Fruit fly (Drosophila melanogaster) whole organism, embryonic: ENCODE data around the gene CG3008.

Experiments
- Bdp1 ChIP-seq: fragments of 200-800 bp; sonication (Bioruptor generic); optimal IDR thresholded peaks from 3 replicates; lab custom pipeline; 2016; ENCODE audit warnings: missing biosample characterization, missing genetic modification characterization
- CG12236 ChIP-seq: fragments of 200-800 bp; sonication (Bioruptor generic); optimal IDR thresholded peaks from 2 replicates; lab custom pipeline; 2016; ENCODE audit warnings: missing biosample characterization, missing genetic modification characterization
- CG12299 ChIP-seq: fragments of 200-800 bp; sonication (Bioruptor generic); optimal IDR thresholded peaks from 2 replicates; lab custom pipeline; 2018; ENCODE audit warnings: missing biosample characterization, mild to moderate bottlenecking, missing genetic modification characterization
- CG13624 ChIP-seq: fragments of 200-800 bp; sonication (Bioruptor generic); optimal IDR thresholded peaks from 2 replicates; lab custom pipeline; 2016; ENCODE audit warnings: missing biosample characterization, missing genetic modification characterization
- CG15479 ChIP-seq: fragments of 200-800 bp; sonication (Bioruptor generic); optimal IDR thresholded peaks from 3 replicates; lab custom pipeline; 2019; ENCODE audit warnings: missing biosample characterization, mild to moderate bottlenecking, missing genetic modification characterization, moderate library complexity
- CG15514 ChIP-seq: fragments of 200-800 bp; sonication (Bioruptor generic); optimal IDR thresholded peaks from 3 replicates; lab custom pipeline; 2017; ENCODE audit warnings: missing biosample characterization, missing genetic modification characterization, mild to moderate bottlenecking, moderate library complexity, missing genetic modification reagents
- CG16863 ChIP-seq: fragments of 200-800 bp; sonication (Bioruptor generic); optimal IDR thresholded peaks from 3 replicates; lab custom pipeline; 2016; ENCODE audit warnings: missing biosample characterization, missing genetic modification characterization
- CG17186 ChIP-seq: fragments of 200-800 bp; sonication (Bioruptor generic); optimal IDR thresholded peaks from 3 replicates; lab custom pipeline; 2017; ENCODE audit warnings: missing biosample characterization, missing genetic modification reagents, missing genetic modification characterization
- CG17361 ChIP-seq: fragments of 200-800 bp; sonication (Bioruptor generic); IDR thresholded peaks from 3 replicates; pipeline ENCODE4 v1.3.6; 2022; ENCODE audit warnings: missing biosample characterization, missing genetic modification characterization
- CG17802 ChIP-seq: fragments of 200-800 bp; sonication (Bioruptor generic); optimal IDR thresholded peaks from 2 replicates; lab custom pipeline; 2018; ENCODE audit warnings: missing biosample characterization, mild to moderate bottlenecking, missing genetic modification characterization, moderate library complexity
- CG17912 ChIP-seq: fragments of 200-800 bp; sonication (Bioruptor generic); optimal IDR thresholded peaks from 2 replicates; lab custom pipeline; 2018; ENCODE audit warnings: missing biosample characterization, mild to moderate bottlenecking, missing genetic modification characterization
- CG31388 ChIP-seq: fragments of 200-800 bp; sonication (Bioruptor generic); optimal IDR thresholded peaks from 2 replicates; lab custom pipeline; 2016; ENCODE audit warnings: missing biosample characterization, missing genetic modification characterization
- CG31441 ChIP-seq: fragments of 200-800 bp; sonication (Bioruptor generic); IDR thresholded peaks from 2 replicates; pipeline ENCODE4 v1.3.6; 2022; ENCODE audit warnings: missing biosample characterization, missing genetic modification characterization
- CG3726 ChIP-seq: fragments of 200-800 bp; sonication (Bioruptor generic); IDR thresholded peaks from 3 replicates; pipeline ENCODE4, ENCODE4 v1.3.6; 2022; ENCODE audit warnings: missing biosample characterization, missing genetic modification characterization
- CG42726 ChIP-seq: fragments of 200-800 bp; sonication (Bioruptor generic); IDR thresholded peaks from 2 replicates; pipeline ENCODE4 v1.3.6; 2022; ENCODE audit warnings: missing biosample characterization, missing genetic modification characterization; ENCODE audit not compliant: partially characterized antibody
- CG4328 ChIP-seq: fragments of 200-800 bp; sonication (Bioruptor generic); optimal IDR thresholded peaks from 3 replicates; lab custom pipeline; 2017; ENCODE audit warnings: missing biosample characterization, missing genetic modification reagents, missing genetic modification characterization
- CG6175 ChIP-seq: fragments of 200-800 bp; sonication (Bioruptor generic); IDR thresholded peaks from 3 replicates; pipeline ENCODE4 v1.3.6; 2022; ENCODE audit warnings: missing biosample characterization, missing genetic modification characterization
- CG7839 ChIP-seq: fragments of 200-800 bp; sonication (Bioruptor generic); optimal IDR thresholded peaks from 3 replicates; lab custom pipeline; 2018; ENCODE audit warnings: missing biosample characterization, mild to moderate bottlenecking, missing genetic modification characterization, moderate library complexity
- CG8281 ChIP-seq: fragments of 200-800 bp; sonication (Bioruptor generic); optimal IDR thresholded peaks from 2 replicates; lab custom pipeline; 2018; ENCODE audit warnings: missing biosample characterization, mild to moderate bottlenecking, missing genetic modification characterization, moderate library complexity
- CG8765 ChIP-seq: fragments of 200-800 bp; sonication (Bioruptor generic); IDR thresholded peaks from 2 replicates; pipeline ENCODE4 v1.3.6; 2022; ENCODE audit warnings: missing biosample characterization, missing genetic modification characterization
- CG9215 ChIP-seq: fragments of 200-800 bp; sonication (Bioruptor generic); IDR thresholded peaks from 2 replicates; pipeline ENCODE4 v1.3.6; 2022; ENCODE audit warnings: missing biosample characterization, missing genetic modification characterization
- CHES-1-like ChIP-seq: fragments of 200-800 bp; sonication (Bioruptor generic); optimal IDR thresholded peaks from 2 replicates; lab custom pipeline; 2016; ENCODE audit warnings: missing biosample characterization, missing genetic modification characterization
- Dek ChIP-seq: fragments of 200-800 bp; sonication (Bioruptor generic); optimal IDR thresholded peaks from 3 replicates; lab custom pipeline; 2019; ENCODE audit warnings: missing biosample characterization, mild to moderate bottlenecking, missing genetic modification characterization, moderate library complexity
- Gug ChIP-seq: fragments of 200-800 bp; sonication (Bioruptor generic); IDR thresholded peaks from 4 replicates; pipeline ENCODE4 v1.3.6; 2022; ENCODE audit warnings: missing biosample characterization, missing genetic modification characterization
- HmgZ ChIP-seq: fragments of 200-800 bp; sonication (Bioruptor generic); optimal IDR thresholded peaks from 2 replicates; lab custom pipeline; 2018; ENCODE audit warnings: missing biosample characterization, mild to moderate bottlenecking, missing genetic modification characterization
- Lhr ChIP-seq: fragments of 200-800 bp; sonication (Bioruptor generic); optimal IDR thresholded peaks from 3 replicates; lab custom pipeline; 2017; ENCODE audit warnings: mild to moderate bottlenecking, missing biosample characterization, missing genetic modification reagents, missing genetic modification characterization
- Lim3 ChIP-seq: fragments of 200-800 bp; sonication (Bioruptor generic); IDR thresholded peaks from 2 replicates; pipeline ENCODE4 v1.3.6; 2022; ENCODE audit warnings: missing biosample characterization, missing genetic modification characterization
- MTF-1 ChIP-seq: fragments of 200-800 bp; sonication (Bioruptor generic); optimal IDR thresholded peaks from 2 replicates; lab custom pipeline; 2018; ENCODE audit warnings: missing biosample characterization, mild to moderate bottlenecking, missing genetic modification characterization, borderline replicate concordance
- NFAT ChIP-seq: fragments of 200-800 bp; sonication (Bioruptor generic); IDR thresholded peaks from 2 replicates; pipeline ENCODE4 v1.3.6; 2022; ENCODE audit warnings: missing biosample characterization, missing genetic modification characterization
- Pdp1 ChIP-seq, 2 experiments: fragments of 200-800 bp; sonication (Bioruptor generic); optimal IDR thresholded peaks; 3 replicates each; lab custom pipeline; 2016; ENCODE audit warnings: missing biosample characterization in 2 of 2, missing genetic modification characterization in 2 of 2, mild to moderate bottlenecking in 1 of 2, moderate library complexity in 1 of 2
- Sin3A ChIP-seq: fragments of >200 bp; optimal IDR thresholded peaks from 2 replicates; lab custom pipeline; 2018
- Sox102F ChIP-seq: fragments of 200-800 bp; sonication (Bioruptor generic); optimal IDR thresholded peaks from 2 replicates; lab custom pipeline; 2018; ENCODE audit warnings: missing biosample characterization, mild to moderate bottlenecking, missing genetic modification characterization, moderate library complexity
- Sry-β ChIP-seq: fragments of 200-800 bp; sonication (Bioruptor generic); optimal IDR thresholded peaks from 2 replicates; lab custom pipeline; 2018; ENCODE audit warnings: missing biosample characterization, mild to moderate bottlenecking, missing genetic modification characterization, moderate library complexity
- Sry-δ ChIP-seq: fragments of 200-800 bp; sonication (Bioruptor generic); optimal IDR thresholded peaks from 2 replicates; lab custom pipeline; 2016; ENCODE audit warnings: missing biosample characterization, missing genetic modification characterization
- Ssrp ChIP-seq: fragments of 200-800 bp; sonication (Bioruptor generic); optimal IDR thresholded peaks from 2 replicates; lab custom pipeline; 2018; ENCODE audit warnings: missing biosample characterization, mild to moderate bottlenecking, missing genetic modification characterization, moderate library complexity
- Taf1 ChIP-seq: fragments of 200-800 bp; sonication (Bioruptor generic); IDR thresholded peaks from 2 replicates; pipeline ENCODE4 v1.3.6; 2022; ENCODE audit warnings: missing biosample characterization, missing genetic modification characterization
- Xbp1 ChIP-seq: fragments of 200-800 bp; sonication (Bioruptor generic); optimal IDR thresholded peaks from 3 replicates; lab custom pipeline; 2016; ENCODE audit warnings: missing biosample characterization, mild to moderate bottlenecking, missing genetic modification characterization
- ara ChIP-seq: fragments of 200-800 bp; sonication (Bioruptor generic); IDR thresholded peaks from 2 replicates; pipeline ENCODE4 v1.3.6; 2022; ENCODE audit warnings: missing biosample characterization, missing genetic modification characterization
- bsh ChIP-seq, 2 experiments: fragments of 200-800 bp; sonication (Bioruptor generic); optimal IDR thresholded peaks; 2 replicates each; lab custom pipeline; 2017 to 2018; ENCODE audit warnings: mild to moderate bottlenecking in 2 of 2, missing biosample characterization in 2 of 2, missing genetic modification characterization in 2 of 2, moderate library complexity in 1 of 2
- cato ChIP-seq: fragments of 200-800 bp; sonication (Bioruptor generic); optimal IDR thresholded peaks from 2 replicates; lab custom pipeline; 2016; ENCODE audit warnings: missing biosample characterization, missing genetic modification characterization, borderline replicate concordance
- fd96Cb ChIP-seq: fragments of 200-800 bp; sonication (Bioruptor generic); optimal IDR thresholded peaks from 2 replicates; lab custom pipeline; 2018; ENCODE audit warnings: missing biosample characterization, mild to moderate bottlenecking, missing genetic modification characterization, moderate library complexity
- gce ChIP-seq: fragments of 200-800 bp; sonication (Bioruptor generic); IDR thresholded peaks from 3 replicates; pipeline ENCODE4 v1.3.6; 2022; ENCODE audit warnings: missing biosample characterization, missing genetic modification characterization
- ham ChIP-seq: fragments of 200-800 bp; sonication (Bioruptor generic); IDR thresholded peaks from 2 replicates; pipeline ENCODE4 v1.3.6; 2022; ENCODE audit warnings: missing biosample characterization, missing genetic modification characterization
- hkb ChIP-seq, 2 experiments: fragments of 200-800 bp in 1 of 2; fragments of >200 bp in 1 of 2; sonication (Bioruptor generic) in 1 of 2; IDR thresholded peaks in 1 of 2; optimal IDR thresholded peaks in 1 of 2; 2 replicates each; pipeline versions ENCODE4 v1.3.6 to Lab custom; 2017 to 2022; ENCODE audit warnings: missing biosample characterization in 1 of 2, missing genetic modification characterization in 1 of 2
- ind ChIP-seq: fragments of 200-800 bp; sonication (Bioruptor generic); optimal IDR thresholded peaks from 3 replicates; lab custom pipeline; 2016; ENCODE audit warnings: missing biosample characterization, missing genetic modification characterization
- nmo ChIP-seq: fragments of 200-800 bp; sonication (Bioruptor generic); optimal IDR thresholded peaks from 2 replicates; lab custom pipeline; 2018; ENCODE audit warnings: missing biosample characterization, mild to moderate bottlenecking, missing genetic modification characterization, moderate library complexity
- row ChIP-seq: fragments of 200-800 bp; sonication (Bioruptor generic); IDR thresholded peaks from 3 replicates; pipeline ENCODE4 v1.3.6; 2022; ENCODE audit warnings: missing biosample characterization, missing genetic modification characterization
- salm ChIP-seq: fragments of 200-800 bp; sonication (Bioruptor generic); optimal IDR thresholded peaks from 2 replicates; lab custom pipeline; 2018; ENCODE audit warnings: missing biosample characterization, mild to moderate bottlenecking, missing genetic modification characterization
- toy ChIP-seq: fragments of 200-800 bp; sonication (Bioruptor generic); IDR thresholded peaks from 2 replicates; pipeline ENCODE4 v1.3.6; 2022; ENCODE audit warnings: missing biosample characterization, missing genetic modification characterization

CG3008 gene

DNA sequence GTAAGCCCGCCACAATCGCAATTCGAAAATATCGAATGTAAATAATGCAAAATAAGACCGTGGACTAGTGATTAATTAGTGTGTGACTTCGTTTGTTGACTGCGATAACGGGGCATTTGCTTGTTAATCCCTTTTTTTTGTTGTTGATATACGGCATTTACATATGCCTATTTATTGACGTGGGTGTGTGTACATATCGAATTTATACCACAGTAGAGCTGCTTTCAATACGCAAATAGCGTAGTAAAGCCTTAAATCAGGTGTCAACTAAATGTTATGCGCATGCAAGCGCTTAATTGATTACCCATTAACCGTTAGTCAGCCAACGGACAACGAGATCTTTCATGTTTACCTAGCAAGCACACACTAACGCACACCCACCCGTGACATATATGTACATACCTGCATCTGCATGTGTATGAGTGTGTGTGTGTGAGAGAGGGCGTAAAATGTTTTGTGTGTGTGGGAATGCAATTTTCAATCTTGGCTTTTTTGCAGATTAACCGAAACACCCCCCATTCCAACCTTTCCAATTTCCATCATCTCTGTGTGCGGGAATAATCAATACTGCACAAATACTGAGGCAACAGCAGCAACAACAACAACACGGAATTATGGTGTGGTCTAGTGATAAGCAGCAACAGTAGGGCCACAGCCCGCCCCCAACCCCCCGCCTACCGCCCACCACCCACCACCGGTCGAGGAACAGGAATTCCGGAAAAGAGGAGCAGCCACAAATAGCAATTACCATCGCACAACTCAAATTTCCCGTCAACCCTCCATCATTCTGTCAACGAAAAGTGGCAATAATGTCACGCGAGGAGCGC is 44.4 kb upstream of the CG3008 start (continued):
- TF ChIP-seq CG17186 (GFP tag; lab: Kevin White, UChicago) (peak; percentile 15), CG31388 (GFP tag; lab: Kevin White, UChicago) (no peak), Bdp1 (GFP tag; lab: Kevin White, UChicago) (no peak), CG9215 (GFP tag; lab: Robert Waterston, UW) (no peak), row (GFP tag; lab: Robert Waterston, UW) (no peak), ara (GFP tag; lab: Robert Waterston, UW) (peak; percentile 71), Pdp1 (GFP tag; optimal IDR thresholded peaks at IDR 0.05; lab: Kevin White, UChicago) (peak in 1 of 2 experiments; percentile 4), CG13624 (no peak), CG42726 (no peak), CG16863 (GFP tag; lab: Kevin White, UChicago) (no peak), CG7839 (no peak), CG17802 (no peak), CG3726 (GFP tag; lab: Robert Waterston, UW) (no peak), ham (no peak), fd96Cb (tag; lab: Kevin White, UChicago) (no peak), Sry-β (no peak), toy (GFP tag; lab: Robert Waterston, UW) (no peak), CG15479 (GFP tag; lab: Kevin White, UChicago) (no peak), CG6175 (GFP tag; lab: Robert Waterston, UW) (no peak), Gug (GFP tag; lab: Robert Waterston, UW) (no peak), CG12236 (GFP tag; lab: Kevin White, UChicago) (no peak), cato (GFP tag; lab: Kevin White, UChicago) (no peak), bsh (GFP tag; optimal IDR thresholded peaks at IDR 0.05; lab: Kevin White, UChicago) (peak in 1 of 2 experiments; percentile 66), Lhr (GFP tag; lab: Kevin White, UChicago) (no peak), CG4328 (GFP tag; lab: Kevin White, UChicago) (no peak), CG12299 (tag; lab: Kevin White, UChicago) (peak; percentile 53), nmo (no peak), ind (no peak), salm (tag; lab: Kevin White, UChicago) (no peak), Sox102F (GFP tag; lab: Kevin White, UChicago) (peak; percentile 55), CG17361 (no peak), MTF-1 (GFP tag; lab: Kevin White, UChicago) (peak; percentile 54), HmgZ (tag; lab: Kevin White, UChicago) (no peak), CG17912 (GFP tag; lab: Kevin White, UChicago) (peak; percentile 15), CG8765 (GFP tag; lab: Robert Waterston, UW) (no peak), Taf1 (no peak), Xbp1 (GFP tag; lab: Kevin White, UChicago) (no peak), CG31441 (no peak; the same call in 1 of the 2 replicates), NFAT (no peak), Lim3 (GFP tag; lab: Robert Waterston, UW) (no peak), Sin3A (lab: Kevin White, UChicago) (no peak), CHES-1-like (no peak), CG8281 (tag; lab: Kevin White, UChicago) (peak; percentile 64), Dek (tag; lab: Kevin White, UChicago) (no peak), Sry-δ (GFP tag; lab: Kevin White, UChicago) (no peak), gce (GFP tag; lab: Robert Waterston, UW) (no peak), CG15514 (GFP tag; lab: Kevin White, UChicago) (peak; percentile 13), Ssrp (tag; lab: Kevin White, UChicago) (peak; percentile 1), hkb (optimal IDR thresholded peaks at IDR 0.05; lab: Kevin White, UChicago) (no peak), hkb (GFP tag; IDR thresholded peaks at IDR 0.05; lab: Robert Waterston, UW) (0 out of 2 replicates have a peak, but pooled peaks have one; percentile 47)
